Fruit fly (Drosophila melanogaster): ENCODE results near the gene CG6425.
A peak's percentile ranks its signal among the peaks of the same experiment; 100 is the strongest.

DNA sequence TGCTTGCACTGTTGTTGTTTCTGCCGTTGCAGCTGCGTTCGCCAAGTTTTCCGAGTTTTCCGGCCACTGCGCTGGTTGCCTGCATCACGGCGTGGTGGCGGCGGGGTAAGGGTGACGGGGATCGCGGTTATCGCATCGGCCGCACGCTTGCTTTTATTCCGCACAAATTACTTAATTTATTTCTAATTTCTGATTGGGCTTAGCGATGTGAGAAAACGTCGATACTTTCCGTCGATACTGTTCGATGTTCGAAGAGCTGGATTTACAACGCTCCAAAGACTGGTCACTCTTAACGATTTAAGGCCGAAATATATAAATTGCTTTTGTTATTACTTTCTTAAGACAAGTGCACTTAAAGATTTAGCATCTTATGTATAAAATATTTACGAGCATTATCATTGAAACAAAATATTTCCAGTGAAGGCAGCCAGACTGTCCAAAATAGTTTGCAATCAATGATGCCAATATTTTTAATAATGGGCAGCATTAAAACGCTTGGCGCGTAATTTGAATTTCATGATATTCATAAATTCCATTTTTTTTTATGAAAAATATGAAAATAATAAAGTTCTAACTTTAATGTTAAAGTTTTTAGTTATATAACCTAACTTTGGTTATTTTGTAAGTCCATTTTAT lies 7.9 kb upstream of the CG6425 start, which contains the start of gene CG6420:
- TF ChIP-seq rgr (GFP tag; optimal IDR thresholded peaks at IDR 0.05): no peak
- no peak for TF ChIP-seq pan (optimal IDR thresholded peaks at IDR 0.05)
- TF ChIP-seq br (GFP tag; optimal IDR thresholded peaks at IDR 0.05): no peak
- peak; percentile 36 for TF ChIP-seq h (GFP tag; optimal IDR thresholded peaks at IDR 0.05)
- TF ChIP-seq Dif (GFP tag; optimal IDR thresholded peaks at IDR 0.05; ENCODE audit: partially characterized antibody): no peak
